Fruit fly (Drosophila melanogaster): ENCODE measurements around the gene Zmynd8.

- TF ChIP-seq hbn (GFP tag; IDR thresholded peaks at IDR 0.05; ENCODE audit: partially characterized antibody) (no peak), vvl (GFP tag; IDR thresholded peaks at IDR 0.05) (no peak), Spps (tag; optimal IDR thresholded peaks at IDR 0.05) (no peak), CG32532 (GFP tag; IDR thresholded peaks at IDR 0.05) (no peak), zfh1 (GFP tag; IDR thresholded peaks at IDR 0.05) (no peak)
These were observed 54.9 kb downstream of the Zmynd8 start for dm6 chr3R:31724136-31724535.

All from whole organism, embryonic.